Fruit fly (Drosophila melanogaster): Measurements from ENCODE around the gene CG13445.

The CG13445 gene

dm6 chr3L:15787406-15787805 lies 21.9 kb upstream of the CG13445 start (continued):
- TF ChIP-seq scrt (GFP tag; optimal IDR thresholded peaks at IDR 0.05) (peak; percentile 27), trem (tag; optimal IDR thresholded peaks at IDR 0.05) (peak; percentile 67), CG7839 (tag; optimal IDR thresholded peaks at IDR 0.05) (peak; percentile 72), CG13287 (GFP tag; IDR thresholded peaks at IDR 0.05; ENCODE audit: partially characterized antibody) (no peak), croc (GFP tag; conservative IDR thresholded peaks at IDR 0.05) (peak; percentile 18; the same call in 1 of the 3 replicates), Gsc (GFP tag; IDR thresholded peaks at IDR 0.05) (no peak), psq (GFP tag; optimal IDR thresholded peaks at IDR 0.05) (no peak), mld (GFP tag; IDR thresholded peaks at IDR 0.05; ENCODE audit: partially characterized antibody) (no peak), MESR4 (GFP tag; optimal IDR thresholded peaks at IDR 0.05) (no peak), dmrt11E (tag; optimal IDR thresholded peaks at IDR 0.05) (peak; percentile 89), Rfx (GFP tag; IDR thresholded peaks at IDR 0.05) (no peak), h (optimal IDR thresholded peaks at IDR 0.05) (no peak), CG17328 (GFP tag; IDR thresholded peaks at IDR 0.05) (peak; percentile 51; the same call in 1 of the 2 replicates), CG7357 (GFP tag; IDR thresholded peaks at IDR 0.05) (0 out of 3 replicates have a peak, but pooled peaks have one; percentile 21), fu2 (GFP tag; optimal IDR thresholded peaks at IDR 0.05) (no peak), zf30C (GFP tag; optimal IDR thresholded peaks at IDR 0.05) (peak; percentile 87), CG9727 (GFP tag; optimal IDR thresholded peaks at IDR 0.05) (peak; percentile 79), CG34422 (GFP tag; IDR thresholded peaks at IDR 0.05) (0 out of 3 replicates have a peak, but pooled peaks have one; percentile 36), Elba2 (GFP tag; optimal IDR thresholded peaks at IDR 0.05) (peak; percentile 5), D19B (GFP tag; optimal IDR thresholded peaks at IDR 0.05) (no peak), Doc2 (GFP tag; IDR thresholded peaks at IDR 0.05) (no peak), ap (GFP tag; IDR thresholded peaks at IDR 0.05) (no peak), Abd-B (GFP tag; optimal IDR thresholded peaks at IDR 0.05) (no peak), dimm (GFP tag; IDR thresholded peaks at IDR 0.05) (0 out of 2 replicates have a peak, but pooled peaks have one; percentile 14), CG15479 (GFP tag; optimal IDR thresholded peaks at IDR 0.05) (peak; percentile 35), bowl (GFP tag; IDR thresholded peaks at IDR 0.05) (no peak), dpn (GFP tag; optimal IDR thresholded peaks at IDR 0.05) (peak in 1 of 2 experiments; percentile 11), emc (GFP tag; optimal IDR thresholded peaks at IDR 0.05) (no peak), Oli (tag; optimal IDR thresholded peaks at IDR 0.05) (peak; percentile 56), ranshi (GFP tag; IDR thresholded peaks at IDR 0.05) (0 out of 2 replicates have a peak, but pooled peaks have one; percentile 16), prd (optimal IDR thresholded peaks at IDR 0.05) (no peak), prd (GFP tag; IDR thresholded peaks at IDR 0.05) (peak; percentile 81; the same call in 2 of the 3 replicates), nerfin-1 (tag; optimal IDR thresholded peaks at IDR 0.05) (peak; percentile 59), gem (tag; optimal IDR thresholded peaks at IDR 0.05) (peak; percentile 84), slbo (GFP tag; IDR thresholded peaks at IDR 0.05) (no peak), Blimp-1 (GFP tag; optimal IDR thresholded peaks at IDR 0.05) (peak; percentile 74), chm (GFP tag; IDR thresholded peaks at IDR 0.05) (no peak), CG7271 (tag; optimal IDR thresholded peaks at IDR 0.05) (peak; percentile 61), az2 (GFP tag; optimal IDR thresholded peaks at IDR 0.05) (peak; percentile 51), CG17385 (GFP tag; optimal IDR thresholded peaks at IDR 0.05) (peak; percentile 33), tin (GFP tag; optimal IDR thresholded peaks at IDR 0.05) (peak; percentile 47), CG8924 (tag; optimal IDR thresholded peaks at IDR 0.05) (peak; percentile 83), vvl (GFP tag; IDR thresholded peaks at IDR 0.05) (peak; percentile 61; the same call in 1 of the 2 replicates), Six4 (GFP tag; optimal IDR thresholded peaks at IDR 0.05) (peak; percentile 45), z (GFP tag; IDR thresholded peaks at IDR 0.05) (no peak), CG13775 (GFP tag; optimal IDR thresholded peaks at IDR 0.05) (peak; percentile 68), CG10147 (GFP tag; optimal IDR thresholded peaks at IDR 0.05) (peak; percentile 37), Nf-YC (tag; optimal IDR thresholded peaks at IDR 0.05) (no peak), Vsx1 (GFP tag; optimal IDR thresholded peaks at IDR 0.05) (no peak), CG1602 (GFP tag; optimal IDR thresholded peaks at IDR 0.05) (peak; percentile 51), Mad (GFP tag; optimal IDR thresholded peaks at IDR 0.05) (no peak)
